Fruit fly (Drosophila melanogaster) whole organism, embryonic: ENCODE data around the gene CG31600.

ENCODE experiments used
- Antp ChIP-seq: fragments of 200-800 bp; sonication (Bioruptor generic); optimal IDR thresholded peaks from 3 replicates; lab custom pipeline; 2016; ENCODE audit warnings: missing biosample characterization, missing genetic modification characterization
- BEAF-32 ChIP-seq: fragments of 200-800 bp; sonication (Bioruptor generic); optimal IDR thresholded peaks from 3 replicates; lab custom pipeline; 2017; ENCODE audit warnings: missing biosample characterization, missing genetic modification characterization, mild to moderate bottlenecking, moderate library complexity, missing genetic modification reagents
- CG13296 ChIP-seq: fragments of 200-800 bp; sonication (Bioruptor generic); optimal IDR thresholded peaks from 3 replicates; lab custom pipeline; 2018; ENCODE audit warnings: missing biosample characterization, mild to moderate bottlenecking, missing genetic modification characterization
- CG16813 ChIP-seq: fragments of 200-800 bp; sonication (Bioruptor generic); IDR thresholded peaks from 3 replicates; pipeline ENCODE4 v1.3.6; 2022; ENCODE audit warnings: missing biosample characterization, missing genetic modification characterization; ENCODE audit not compliant: partially characterized antibody
- CG2199 ChIP-seq: fragments of 200-800 bp; sonication (Bioruptor generic); IDR thresholded peaks from 3 replicates; pipeline ENCODE4 v1.3.6; 2022; ENCODE audit warnings: missing biosample characterization, missing genetic modification characterization
- CG3163 ChIP-seq: fragments of 200-800 bp; sonication (Bioruptor generic); optimal IDR thresholded peaks from 3 replicates; lab custom pipeline; 2016; ENCODE audit warnings: missing biosample characterization, missing genetic modification characterization
- CG3847 ChIP-seq: fragments of 200-800 bp; sonication (Bioruptor generic); IDR thresholded peaks from 2 replicates; pipeline ENCODE4 v1.3.6; 2022; ENCODE audit warnings: missing biosample characterization, missing genetic modification characterization
- Dbx ChIP-seq: fragments of 200-800 bp; sonication (Bioruptor generic); IDR thresholded peaks from 3 replicates; pipeline ENCODE4 v1.3.6; 2022; ENCODE audit warnings: missing biosample characterization, missing genetic modification characterization
- fu2 ChIP-seq: fragments of 200-800 bp; sonication (Bioruptor generic); optimal IDR thresholded peaks from 2 replicates; lab custom pipeline; 2016; ENCODE audit warnings: missing biosample characterization, missing genetic modification characterization
- hbn ChIP-seq: fragments of 200-800 bp; sonication (Bioruptor generic); IDR thresholded peaks from 2 replicates; pipeline ENCODE4 v1.3.6; 2022; ENCODE audit warnings: missing biosample characterization, missing genetic modification characterization; ENCODE audit not compliant: partially characterized antibody
- psq ChIP-seq: fragments of 200-800 bp; sonication (Bioruptor generic); optimal IDR thresholded peaks from 2 replicates; lab custom pipeline; 2017; ENCODE audit warnings: missing biosample characterization, missing genetic modification characterization
- ro ChIP-seq: fragments of 200-800 bp; sonication (Bioruptor generic); IDR thresholded peaks from 2 replicates; pipeline ENCODE4 v1.3.6; 2022; ENCODE audit warnings: missing biosample characterization, missing genetic modification characterization
- usp ChIP-seq: fragments of >200 bp; optimal IDR thresholded peaks from 2 replicates; lab custom pipeline; 2017; ENCODE audit warnings: missing biosample characterization, missing genetic modification characterization

DNA sequence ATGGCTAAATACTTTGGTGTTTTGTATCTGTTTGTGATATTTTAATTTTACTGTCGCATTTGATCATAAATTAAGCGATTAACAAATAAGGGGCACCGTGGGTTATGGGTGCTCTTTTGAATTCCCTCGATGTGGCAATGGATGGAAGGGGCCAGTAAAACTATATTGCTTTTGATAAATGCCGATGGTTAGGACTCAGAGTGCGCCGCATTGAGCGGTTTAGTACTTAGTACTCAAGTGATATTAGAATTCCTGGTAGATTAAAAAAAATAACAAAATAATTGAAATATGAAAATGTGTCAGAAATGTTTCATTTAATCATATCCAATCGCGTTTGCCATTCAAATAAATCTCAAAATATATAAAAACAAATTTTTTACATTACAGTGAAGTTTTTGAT, 842 bp upstream of the CG31600 start, which contains the start of gene CG11634:
- TF ChIP-seq CG3847 (GFP tag; lab: Robert Waterston, UW), result no peak
- TF ChIP-seq hbn, result no peak
- no peak for TF ChIP-seq fu2 (GFP tag; lab: Kevin White, UChicago)
- TF ChIP-seq Dbx (GFP tag; lab: Robert Waterston, UW), result no peak
- no peak for TF ChIP-seq BEAF-32 (GFP tag; lab: Kevin White, UChicago)
- TF ChIP-seq ro (GFP tag; lab: Robert Waterston, UW), result no peak
- no peak for TF ChIP-seq CG3163 (GFP tag; lab: Kevin White, UChicago)
- TF ChIP-seq CG2199 (GFP tag; lab: Robert Waterston, UW), result no peak
- TF ChIP-seq CG13296 (GFP tag; lab: Kevin White, UChicago), result no peak
- no peak for TF ChIP-seq CG16813 (GFP tag; lab: Robert Waterston, UW)
- TF ChIP-seq usp (GFP tag; lab: Kevin White, UChicago), result no peak
- TF ChIP-seq Antp, result no peak
- no peak for TF ChIP-seq psq
